Fruit fly (Drosophila melanogaster) S2 (cell line): ENCODE measurements around the gene CG3091.

Experiments
- CG8478 ChIP-seq: fragments of >200 bp; optimal IDR thresholded peaks from 2 replicates; lab custom pipeline; 2018
- CTCF ChIP-seq, 2 experiments: fragments of >200 bp; optimal IDR thresholded peaks; 2 replicates each; lab custom pipeline; 2018

Gene CG3091

dm6 chrX:2254020-2254626 is at the start of gene CG3091:
CG3091 (minus strand) TSS chrX:2254197.
- TF ChIP-seq CG8478 (lab: Kevin White, UChicago) (no peak), CTCF (optimal IDR thresholded peaks at IDR 0.05; lab: Kevin White, UChicago) (no peak)

- TF ChIP-seq CTCF (optimal IDR thresholded peaks at IDR 0.05; lab: Kevin White, UChicago), result no peak
- TF ChIP-seq CG8478 (lab: Kevin White, UChicago), result no peak
Observed at dm6 chrX:2302875-2303274, 48.9 kb upstream of the CG3091 start.

- TF ChIP-seq CG8478 (lab: Kevin White, UChicago), result no peak
- TF ChIP-seq CTCF (optimal IDR thresholded peaks at IDR 0.05; lab: Kevin White, UChicago), result no peak
Observed at dm6 chrX:2301613-2302522, 47.9 kb upstream of the CG3091 start.

- TF ChIP-seq CTCF (optimal IDR thresholded peaks at IDR 0.05; lab: Kevin White, UChicago) (no peak), CG8478 (lab: Kevin White, UChicago) (no peak)
Observed at dm6 chrX:2301069-2301508, 47.1 kb upstream of the CG3091 start.

- no peak for TF ChIP-seq CTCF (optimal IDR thresholded peaks at IDR 0.05; lab: Kevin White, UChicago)
Observed at dm6 chrX:2300293-2301068, 46.5 kb upstream of the CG3091 start.

- TF ChIP-seq CG8478 (lab: Kevin White, UChicago) (no peak), CTCF (optimal IDR thresholded peaks at IDR 0.05; lab: Kevin White, UChicago) (no peak)
Observed at dm6 chrX:2298708-2299370, 44.8 kb upstream of the CG3091 start.

dm6 chrX:2297428-2298200 is 43.6 kb upstream of the CG3091 start:
- TF ChIP-seq CG8478 (lab: Kevin White, UChicago), result no peak
- no peak for TF ChIP-seq CTCF (optimal IDR thresholded peaks at IDR 0.05; lab: Kevin White, UChicago)

- no peak for TF ChIP-seq CG8478 (lab: Kevin White, UChicago)
- TF ChIP-seq CTCF (optimal IDR thresholded peaks at IDR 0.05; lab: Kevin White, UChicago), result no peak
Observed at dm6 chrX:2296230-2297044, 42.4 kb upstream of the CG3091 start.

dm6 chrX:2295435-2296229 is 41.6 kb upstream of the CG3091 start, which contains the start of gene Raf:
Raf (plus strand) TSS chrX:2295466.
- no peak for TF ChIP-seq CG8478 (lab: Kevin White, UChicago)
- TF ChIP-seq CTCF (optimal IDR thresholded peaks at IDR 0.05; lab: Kevin White, UChicago), result no peak

- TF ChIP-seq CTCF (optimal IDR thresholded peaks at IDR 0.05; lab: Kevin White, UChicago) (no peak), CG8478 (lab: Kevin White, UChicago) (no peak)
Observed at dm6 chrX:2294474-2295434, 40.8 kb upstream of the CG3091 start.
